Fruit fly (Drosophila melanogaster) whole organism, embryonic: ENCODE measurements around the gene CG32590.

Experiments used
- Ada2b ChIP-seq: fragments of 200-800 bp; sonication (Bioruptor generic); IDR thresholded peaks from 2 replicates; pipeline ENCODE4 v1.3.6; 2022; ENCODE audit warnings: missing biosample characterization, missing genetic modification characterization
- B-H2 ChIP-seq: fragments of 200-800 bp; sonication (Bioruptor generic); optimal IDR thresholded peaks from 2 replicates; lab custom pipeline; 2018; ENCODE audit warnings: missing biosample characterization, mild to moderate bottlenecking, missing genetic modification characterization
- CG1024 ChIP-seq: fragments of 200-800 bp; sonication (Bioruptor generic); IDR thresholded peaks from 2 replicates; pipeline ENCODE4 v1.3.6; 2022; ENCODE audit warnings: missing biosample characterization, missing genetic modification characterization
- CG10979 ChIP-seq: fragments of 200-800 bp; sonication (Bioruptor generic); optimal IDR thresholded peaks from 2 replicates; lab custom pipeline; 2018; ENCODE audit warnings: missing biosample characterization, mild to moderate bottlenecking, missing genetic modification characterization, moderate library complexity
- CG11093 ChIP-seq: fragments of 200-800 bp; sonication (Bioruptor generic); IDR thresholded peaks from 3 replicates; pipeline ENCODE4 v1.3.6; 2022; ENCODE audit warnings: missing biosample characterization, missing genetic modification characterization
- CG12155 ChIP-seq: fragments of 200-800 bp; sonication (Bioruptor generic); optimal IDR thresholded peaks from 3 replicates; lab custom pipeline; 2016; ENCODE audit warnings: missing biosample characterization, missing genetic modification characterization
- CG12219 ChIP-seq: fragments of 200-800 bp; sonication (Bioruptor generic); optimal IDR thresholded peaks from 3 replicates; lab custom pipeline; 2018; ENCODE audit warnings: missing biosample characterization, mild to moderate bottlenecking, missing genetic modification characterization
- CG1602 ChIP-seq: fragments of 200-800 bp; sonication (Bioruptor generic); optimal IDR thresholded peaks from 3 replicates; lab custom pipeline; 2016; ENCODE audit warnings: missing biosample characterization, missing genetic modification characterization
- CG16779 ChIP-seq: fragments of 200-800 bp; sonication (Bioruptor generic); IDR thresholded peaks from 2 replicates; pipeline ENCODE4 v1.3.6; 2022; ENCODE audit warnings: missing biosample characterization, missing genetic modification characterization
- CG16815 ChIP-seq: fragments of 200-800 bp; sonication (Bioruptor generic); optimal IDR thresholded peaks from 3 replicates; lab custom pipeline; 2017; ENCODE audit warnings: missing biosample characterization, mild to moderate bottlenecking, missing genetic modification characterization
- CG17359 ChIP-seq: fragments of 200-800 bp; sonication (Bioruptor generic); optimal IDR thresholded peaks from 3 replicates; lab custom pipeline; 2018; ENCODE audit warnings: missing biosample characterization, mild to moderate bottlenecking, missing genetic modification characterization, moderate library complexity
- CG17385 ChIP-seq: fragments of 200-800 bp; sonication (Bioruptor generic); optimal IDR thresholded peaks from 3 replicates; lab custom pipeline; 2018; ENCODE audit warnings: missing biosample characterization, mild to moderate bottlenecking, missing genetic modification characterization
- CG2199 ChIP-seq: fragments of 200-800 bp; sonication (Bioruptor generic); IDR thresholded peaks from 3 replicates; pipeline ENCODE4 v1.3.6; 2022; ENCODE audit warnings: missing biosample characterization, missing genetic modification characterization
- CG3065 ChIP-seq: fragments of 200-800 bp; sonication (Bioruptor generic); optimal IDR thresholded peaks from 2 replicates; lab custom pipeline; 2016; ENCODE audit warnings: missing biosample characterization, missing genetic modification characterization
- CG31365 ChIP-seq: fragments of 200-800 bp; sonication (Bioruptor generic); optimal IDR thresholded peaks from 2 replicates; lab custom pipeline; 2018; ENCODE audit warnings: missing biosample characterization, mild to moderate bottlenecking, missing genetic modification characterization
- CG31441 ChIP-seq: fragments of 200-800 bp; sonication (Bioruptor generic); IDR thresholded peaks from 2 replicates; pipeline ENCODE4 v1.3.6; 2022; ENCODE audit warnings: missing biosample characterization, missing genetic modification characterization
- CG32767 ChIP-seq: fragments of 200-800 bp; sonication (Bioruptor generic); IDR thresholded peaks from 2 replicates; pipeline ENCODE4 v1.3.6; 2022; ENCODE audit warnings: missing biosample characterization, missing genetic modification characterization
- CG7928 ChIP-seq: fragments of 200-800 bp; sonication (Bioruptor generic); optimal IDR thresholded peaks from 2 replicates; lab custom pipeline; 2017; ENCODE audit warnings: missing biosample characterization, mild to moderate bottlenecking, missing genetic modification characterization
- CG8924 ChIP-seq: fragments of 200-800 bp; optimal IDR thresholded peaks from 3 replicates; lab custom pipeline; 2019; ENCODE audit warnings: missing biosample characterization, mild to moderate bottlenecking, missing genetic modification characterization, moderate library complexity
- CG9727 ChIP-seq: fragments of 200-800 bp; sonication (Bioruptor generic); optimal IDR thresholded peaks from 3 replicates; lab custom pipeline; 2017; ENCODE audit warnings: missing biosample characterization, mild to moderate bottlenecking, missing genetic modification characterization
- Camta ChIP-seq: fragments of 200-800 bp; sonication (Bioruptor generic); optimal IDR thresholded peaks from 2 replicates; lab custom pipeline; 2016; ENCODE audit warnings: missing biosample characterization, missing genetic modification characterization
- CkIIα-i1 ChIP-seq: fragments of 200-800 bp; sonication (Bioruptor generic); IDR thresholded peaks from 2 replicates; pipeline ENCODE4 v1.3.6; 2022; ENCODE audit warnings: missing biosample characterization, missing genetic modification characterization
- CoRest ChIP-seq: fragments of 200-800 bp; sonication (Bioruptor generic); optimal IDR thresholded peaks from 3 replicates; lab custom pipeline; 2018; ENCODE audit warnings: missing biosample characterization, mild to moderate bottlenecking, missing genetic modification characterization, moderate library complexity
- Doc2 ChIP-seq: fragments of 200-800 bp; sonication (Bioruptor generic); IDR thresholded peaks from 2 replicates; pipeline ENCODE4 v1.3.6; 2022; ENCODE audit warnings: missing biosample characterization, missing genetic modification characterization
- Ets65A ChIP-seq: fragments of 200-800 bp; sonication (Bioruptor generic); peaks from one replicate; lab custom pipeline; 2016; ENCODE audit warnings: missing biosample characterization, missing genetic modification characterization
- HHEX ChIP-seq: fragments of 200-800 bp; sonication (Bioruptor generic); optimal IDR thresholded peaks from 3 replicates; lab custom pipeline; 2017; ENCODE audit warnings: missing biosample characterization, mild to moderate bottlenecking, missing genetic modification characterization, missing genetic modification reagents
- Hr39 ChIP-seq: fragments of >200 bp; optimal IDR thresholded peaks from 2 replicates; lab custom pipeline; 2017
- Hr78 ChIP-seq, 2 experiments: fragments of 200-800 bp in 1 of 2; fragments of >200 bp in 1 of 2; sonication (Bioruptor generic) in 1 of 2; optimal IDR thresholded peaks; 2 replicates each; lab custom pipeline; 2017 to 2019; ENCODE audit warnings: missing biosample characterization in 2 of 2, missing genetic modification characterization in 2 of 2, mild to moderate bottlenecking in 1 of 2, moderate library complexity in 1 of 2
- Mad ChIP-seq: fragments of 200-800 bp; sonication (Bioruptor generic); optimal IDR thresholded peaks from 2 replicates; lab custom pipeline; 2016; ENCODE audit warnings: missing biosample characterization, missing genetic modification characterization
- Nf-YC ChIP-seq: fragments of 200-800 bp; optimal IDR thresholded peaks from 3 replicates; lab custom pipeline; 2019; ENCODE audit warnings: missing biosample characterization, mild to moderate bottlenecking, missing genetic modification characterization, moderate library complexity
- ab ChIP-seq: fragments of 200-800 bp; sonication (Bioruptor generic); optimal IDR thresholded peaks from 2 replicates; lab custom pipeline; 2016; ENCODE audit warnings: missing biosample characterization, missing genetic modification characterization
- amos ChIP-seq: fragments of 200-800 bp; sonication (Bioruptor generic); IDR thresholded peaks from 2 replicates; pipeline ENCODE4 v1.3.6; 2022; ENCODE audit warnings: missing biosample characterization, missing genetic modification characterization; ENCODE audit not compliant: partially characterized antibody
- ap ChIP-seq: fragments of 200-800 bp; sonication (Bioruptor generic); IDR thresholded peaks from 2 replicates; pipeline ENCODE4 v1.3.6; 2022; ENCODE audit warnings: missing biosample characterization, missing genetic modification characterization
- bab2 ChIP-seq: fragments of 200-800 bp; sonication (Bioruptor generic); optimal IDR thresholded peaks from 2 replicates; lab custom pipeline; 2016; ENCODE audit warnings: missing biosample characterization, missing genetic modification characterization
- bcd ChIP-seq: fragments of 200-800 bp; sonication (Bioruptor generic); optimal IDR thresholded peaks from 2 replicates; lab custom pipeline; 2017; ENCODE audit warnings: missing biosample characterization, mild to moderate bottlenecking, missing genetic modification characterization
- cg ChIP-seq: fragments of 200-800 bp; sonication (Bioruptor generic); optimal IDR thresholded peaks from 3 replicates; lab custom pipeline; 2019; ENCODE audit warnings: missing biosample characterization, mild to moderate bottlenecking, missing genetic modification characterization, moderate library complexity
- emc ChIP-seq: fragments of 200-800 bp; sonication (Bioruptor generic); optimal IDR thresholded peaks from 2 replicates; lab custom pipeline; 2016; ENCODE audit warnings: missing biosample characterization, missing genetic modification characterization
- eyg ChIP-seq: fragments of 200-800 bp; sonication (Bioruptor generic); optimal IDR thresholded peaks from 3 replicates; lab custom pipeline; 2016; ENCODE audit warnings: missing biosample characterization, missing genetic modification characterization
- fru ChIP-seq: fragments of >200 bp; optimal IDR thresholded peaks from 2 replicates; lab custom pipeline; 2017
- her ChIP-seq: fragments of 200-800 bp; sonication (Bioruptor generic); optimal IDR thresholded peaks from 2 replicates; lab custom pipeline; 2016; ENCODE audit warnings: missing biosample characterization, missing genetic modification characterization
- jumu ChIP-seq: fragments of 200-800 bp; sonication (Bioruptor generic); optimal IDR thresholded peaks from 3 replicates; lab custom pipeline; 2016; ENCODE audit warnings: missing biosample characterization, missing genetic modification characterization
- lab ChIP-seq: fragments of 200-800 bp; sonication (Bioruptor generic); optimal IDR thresholded peaks from 3 replicates; lab custom pipeline; 2017; ENCODE audit warnings: missing biosample characterization, missing genetic modification characterization, mild to moderate bottlenecking, moderate library complexity, missing genetic modification reagents
- pita ChIP-seq: fragments of 200-800 bp; sonication (Bioruptor generic); optimal IDR thresholded peaks from 2 replicates; lab custom pipeline; 2017; ENCODE audit warnings: missing biosample characterization, mild to moderate bottlenecking, missing genetic modification characterization
- pum ChIP-seq: fragments of 200-800 bp; sonication (Bioruptor generic); optimal IDR thresholded peaks from 2 replicates; lab custom pipeline; 2016; ENCODE audit warnings: missing biosample characterization, missing genetic modification characterization
- ro ChIP-seq: fragments of 200-800 bp; sonication (Bioruptor generic); IDR thresholded peaks from 2 replicates; pipeline ENCODE4 v1.3.6; 2022; ENCODE audit warnings: missing biosample characterization, missing genetic modification characterization
- row ChIP-seq: fragments of 200-800 bp; sonication (Bioruptor generic); IDR thresholded peaks from 3 replicates; pipeline ENCODE4 v1.3.6; 2022; ENCODE audit warnings: missing biosample characterization, missing genetic modification characterization
- scrt ChIP-seq: fragments of 200-800 bp; sonication (Bioruptor generic); optimal IDR thresholded peaks from 2 replicates; lab custom pipeline; 2018; ENCODE audit warnings: missing biosample characterization, mild to moderate bottlenecking, missing genetic modification characterization, moderate library complexity
- sima ChIP-seq: fragments of 200-800 bp; sonication (Bioruptor generic); optimal IDR thresholded peaks from 2 replicates; lab custom pipeline; 2016; ENCODE audit warnings: missing biosample characterization, missing genetic modification characterization
- slp2 ChIP-seq: fragments of 200-800 bp; sonication (Bioruptor generic); optimal IDR thresholded peaks from 2 replicates; lab custom pipeline; 2016; ENCODE audit warnings: missing biosample characterization, missing genetic modification characterization
- tgo ChIP-seq: fragments of 200-800 bp; sonication (Bioruptor generic); IDR thresholded peaks from 3 replicates; pipeline ENCODE4 v1.3.6; 2022; ENCODE audit warnings: missing biosample characterization, missing genetic modification characterization
- tna ChIP-seq: fragments of 200-800 bp; sonication (Bioruptor generic); IDR thresholded peaks from 2 replicates; pipeline ENCODE4 v1.3.6; 2022; ENCODE audit warnings: missing biosample characterization, missing genetic modification characterization; ENCODE audit not compliant: partially characterized antibody
- vvl ChIP-seq: fragments of 200-800 bp; sonication (Bioruptor generic); IDR thresholded peaks from 2 replicates; pipeline ENCODE4 v1.3.6; 2022; ENCODE audit warnings: missing biosample characterization, missing genetic modification characterization
- wdn ChIP-seq: fragments of 200-800 bp; sonication (Bioruptor generic); IDR thresholded peaks from 2 replicates; pipeline ENCODE4 v1.3.6; 2022; ENCODE audit warnings: missing biosample characterization, missing genetic modification characterization

The CG32590 gene

DNA sequence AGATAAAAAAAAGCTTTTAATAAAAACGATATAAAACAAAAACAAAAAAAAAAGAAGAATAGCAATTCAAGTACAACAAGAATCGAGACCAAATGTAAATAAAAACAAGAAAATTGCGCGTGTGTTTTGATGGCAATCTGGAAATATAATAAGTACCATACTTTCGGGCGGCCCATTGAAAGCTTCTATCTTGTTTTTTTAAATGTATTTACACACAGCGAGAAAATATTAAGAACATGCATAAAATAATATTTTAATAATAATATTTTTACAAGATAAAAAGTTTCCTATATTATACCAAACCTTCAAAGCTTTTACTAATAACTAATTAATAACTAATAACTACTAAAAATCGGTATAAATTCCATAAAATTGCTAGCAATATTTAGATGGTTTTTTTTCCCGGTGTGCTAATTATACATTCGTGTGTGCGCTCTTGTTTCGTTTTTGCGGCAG is 1.5 kb upstream of the CG32590 start (continued):
- TF ChIP-seq pita (GFP tag; lab: Kevin White, UChicago): no peak
- peak; percentile 15 for TF ChIP-seq bcd (GFP tag; lab: Kevin White, UChicago)
- TF ChIP-seq pum (GFP tag; lab: Kevin White, UChicago): no peak
- no peak for TF ChIP-seq CG7928 (GFP tag; lab: Kevin White, UChicago)
- TF ChIP-seq tgo (GFP tag; lab: Robert Waterston, UW): peak; percentile 56; the same call in 2 of the 3 replicates
- no peak for TF ChIP-seq jumu (GFP tag; lab: Kevin White, UChicago)
- TF ChIP-seq scrt: no peak
- no peak for TF ChIP-seq CkIIα-i1 (GFP tag; lab: Robert Waterston, UW)
- TF ChIP-seq CG11093 (GFP tag; lab: Robert Waterston, UW): no peak
- TF ChIP-seq lab: peak; percentile 42
- peak; percentile 56 for TF ChIP-seq CG10979
- TF ChIP-seq cg: no peak
- peak; percentile 24 for TF ChIP-seq Ets65A (GFP tag; lab: Kevin White, UChicago)
- no peak for TF ChIP-seq Doc2 (GFP tag; lab: Robert Waterston, UW)
- TF ChIP-seq CG2199 (GFP tag; lab: Robert Waterston, UW): no peak
- no peak for TF ChIP-seq CG3065 (GFP tag; lab: Kevin White, UChicago)
- no peak for TF ChIP-seq amos (GFP tag; lab: Robert Waterston, UW)
- TF ChIP-seq CG1024 (GFP tag; lab: Robert Waterston, UW): no peak
- TF ChIP-seq sima (GFP tag; lab: Kevin White, UChicago): no peak
- no peak for TF ChIP-seq CG12155 (GFP tag; lab: Kevin White, UChicago)
- 0 out of 2 replicates have a peak, but pooled peaks have one; percentile 20 for TF ChIP-seq ap (GFP tag; lab: Robert Waterston, UW)
- TF ChIP-seq vvl (GFP tag; lab: Robert Waterston, UW): no peak; the same call in 1 of the 2 replicates
- TF ChIP-seq ab (GFP tag; lab: Kevin White, UChicago): no peak
- TF ChIP-seq row (GFP tag; lab: Robert Waterston, UW): peak; percentile 58
- no peak for TF ChIP-seq Hr78 (GFP tag; optimal IDR thresholded peaks at IDR 0.05; lab: Kevin White, UChicago)
- no peak for TF ChIP-seq CG31365 (tag; lab: Kevin White, UChicago)
- TF ChIP-seq Camta (GFP tag; lab: Kevin White, UChicago): no peak
- TF ChIP-seq B-H2 (GFP tag; lab: Kevin White, UChicago): no peak
- TF ChIP-seq fru: no peak
- 0 out of 2 replicates have a peak, but pooled peaks have one; percentile 15 for TF ChIP-seq CG32767
- no peak for TF ChIP-seq Nf-YC (tag; lab: Kevin White, UChicago)
- peak; percentile 64 for TF ChIP-seq CG31441
- TF ChIP-seq HHEX (GFP tag; lab: Kevin White, UChicago): no peak
- TF ChIP-seq CoRest: peak; percentile 67
- TF ChIP-seq wdn: no peak
- TF ChIP-seq tna (GFP tag; lab: Robert Waterston, UW): no peak
- TF ChIP-seq slp2 (GFP tag; lab: Kevin White, UChicago): no peak
- no peak for TF ChIP-seq CG16779
- TF ChIP-seq Mad (GFP tag; lab: Kevin White, UChicago): no peak
- peak; percentile 26 for TF ChIP-seq CG17385 (GFP tag; lab: Kevin White, UChicago)
- no peak for TF ChIP-seq Hr39 (lab: Kevin White, UChicago)
- no peak for TF ChIP-seq bab2
- peak; percentile 49; the same call in 1 of the 2 replicates for TF ChIP-seq Ada2b (GFP tag; lab: Robert Waterston, UW)
- no peak for TF ChIP-seq eyg (GFP tag; lab: Kevin White, UChicago)
- TF ChIP-seq emc (GFP tag; lab: Kevin White, UChicago): no peak
- peak; percentile 35 for TF ChIP-seq CG8924 (tag; lab: Kevin White, UChicago)
- TF ChIP-seq CG9727 (GFP tag; lab: Kevin White, UChicago): peak; percentile 28
- TF ChIP-seq CG17359 (tag; lab: Kevin White, UChicago): peak; percentile 41
- TF ChIP-seq CG16815 (GFP tag; lab: Kevin White, UChicago): no peak
- no peak for TF ChIP-seq ro
- TF ChIP-seq her (GFP tag; lab: Kevin White, UChicago): no peak
- no peak for TF ChIP-seq CG12219 (GFP tag; lab: Kevin White, UChicago)
- peak; percentile 16 for TF ChIP-seq CG1602 (GFP tag; lab: Kevin White, UChicago)
